Worm (Caenorhabditis elegans) whole organism, mixed stage, embryonic: ENCODE data around the gene Y73B3B.1.
"Not testable (repeated sequence)": the region's sequence is repeated elsewhere in the genome, so short reads cannot be mapped to it uniquely, and the experiment has no call there.

Experiments used
- bed-3 ChIP-seq: fragments of 200-800 bp; sonication (Bioruptor generic); optimal IDR thresholded peaks from 3 replicates; lab custom pipeline; 2018; ENCODE audit warnings: mild to moderate bottlenecking, missing genetic modification characterization, moderate library complexity, missing compliant biosample characterization
- ceh-39 ChIP-seq: fragments of 150-350 bp; optimal IDR thresholded peaks from 2 replicates; lab custom pipeline; 2014; ENCODE audit warnings: missing biosample characterization, missing genetic modification characterization
- ceh-43 ChIP-seq: fragments of 200-800 bp; sonication (Bioruptor generic); optimal IDR thresholded peaks from 2 replicates; lab custom pipeline; 2018; ENCODE audit warnings: mild to moderate bottlenecking, missing genetic modification characterization, moderate library complexity, missing compliant biosample characterization
- ces-1 ChIP-seq: fragments of 150-350 bp; optimal IDR thresholded peaks from 2 replicates; lab custom pipeline; 2014; ENCODE audit warnings: missing biosample characterization, missing genetic modification reagents, missing genetic modification characterization
- cnd-1 ChIP-seq: fragments of 200-800 bp; sonication (Bioruptor generic); optimal IDR thresholded peaks from 2 replicates; lab custom pipeline; 2018; ENCODE audit warnings: mild to moderate bottlenecking, missing genetic modification characterization, missing compliant biosample characterization
- drap-1 ChIP-seq: fragments of 200-800 bp; sonication (Bioruptor generic); optimal IDR thresholded peaks from 3 replicates; lab custom pipeline; 2018; ENCODE audit warnings: mild to moderate bottlenecking, missing genetic modification characterization, missing compliant biosample characterization
- flh-1 ChIP-seq: fragments of 200-800 bp; sonication (Bioruptor generic); optimal IDR thresholded peaks from 2 replicates; lab custom pipeline; 2018; ENCODE audit warnings: mild to moderate bottlenecking, missing genetic modification characterization, moderate library complexity, missing compliant biosample characterization
- lin-13 ChIP-seq: fragments of 150-350 bp; optimal IDR thresholded peaks from 2 replicates; lab custom pipeline; 2014; ENCODE audit warnings: missing biosample characterization, missing genetic modification characterization
- lin-32 ChIP-seq: fragments of 200-800 bp; sonication (Bioruptor generic); optimal IDR thresholded peaks from 2 replicates; lab custom pipeline; 2018; ENCODE audit warnings: mild to moderate bottlenecking, missing genetic modification characterization, missing compliant biosample characterization
- lsy-2 ChIP-seq: fragments of 150-350 bp; optimal IDR thresholded peaks from 2 replicates; lab custom pipeline; 2014; ENCODE audit warnings: missing biosample characterization, missing genetic modification characterization
- mab-5 ChIP-seq: fragments of 150-350 bp; optimal IDR thresholded peaks from 2 replicates; lab custom pipeline; 2014; ENCODE audit warnings: missing biosample characterization, missing genetic modification characterization
- mep-1 ChIP-seq: fragments of 150-350 bp; optimal IDR thresholded peaks from 2 replicates; lab custom pipeline; 2017; ENCODE audit warnings: missing biosample characterization, missing genetic modification reagents, missing genetic modification characterization, inconsistent platforms
- mls-2 ChIP-seq: sonication (generic microtip); optimal IDR thresholded peaks from 2 replicates; lab custom pipeline; 2016; ENCODE audit warnings: mild to moderate bottlenecking, missing genetic modification characterization, moderate library complexity, missing compliant biosample characterization
- nhr-12 ChIP-seq: fragments of 150-350 bp; optimal IDR thresholded peaks from 2 replicates; lab custom pipeline; 2014; ENCODE audit warnings: missing biosample characterization, missing genetic modification characterization
- nhr-2 ChIP-seq: fragments of 150-350 bp; optimal IDR thresholded peaks from 2 replicates; lab custom pipeline; 2014; ENCODE audit warnings: missing biosample characterization, missing genetic modification characterization
- pha-4 ChIP-seq: fragments of 150-350 bp; optimal IDR thresholded peaks from 2 replicates; lab custom pipeline; 2018; ENCODE audit warnings: missing biosample characterization, missing genetic modification reagents, missing genetic modification characterization
- sem-2 ChIP-seq: fragments of 200-800 bp; sonication (Bioruptor generic); optimal IDR thresholded peaks from 2 replicates; lab custom pipeline; 2018; ENCODE audit warnings: mild to moderate bottlenecking, missing genetic modification characterization, missing compliant biosample characterization
- snpc-4 ChIP-seq: fragments of 150-350 bp; optimal IDR thresholded peaks from 2 replicates; lab custom pipeline; 2014; ENCODE audit warnings: missing biosample characterization, missing genetic modification characterization
- sptf-1 ChIP-seq: sonication (generic microtip); optimal IDR thresholded peaks from 2 replicates; lab custom pipeline; 2017; ENCODE audit warnings: mild to moderate bottlenecking, missing genetic modification characterization, moderate library complexity, missing compliant biosample characterization
- unc-120 ChIP-seq: sonication (generic microtip); optimal IDR thresholded peaks from 2 replicates; lab custom pipeline; 2017; ENCODE audit warnings: missing genetic modification characterization, missing compliant biosample characterization; ENCODE audit not compliant: poor library complexity, severe bottlenecking
- zip-8 ChIP-seq: fragments of 150-350 bp; optimal IDR thresholded peaks from 2 replicates; lab custom pipeline; 2014; ENCODE audit warnings: missing biosample characterization, missing genetic modification characterization

The Y73B3B.1 gene

ce11 chrX:182119-182741, 28.8 kb downstream of the Y73B3B.1 start, which contains the start of the genes T08D2.6 and chkr-1:
Gene T08D2.6 (minus strand): TSS chrX:182169.
Gene chkr-1 (plus strand): TSS chrX:182691.
- not testable (repeated sequence) for TF ChIP-seq drap-1 (GFP tag; lab: Kevin White, UChicago); sptf-1 (tag; lab: Kevin White, UChicago); nhr-2 (tag; lab: Kevin White, UChicago)

ce11 chrX:177075-177474, 34.0 kb downstream of the Y73B3B.1 start, which contains the start of the genes T08D2.5 and T08D2.4:
Gene T08D2.5 (plus strand): TSS chrX:177375.
Gene T08D2.4 (plus strand): TSS chrX:177396.
- TF ChIP-seq unc-120 (tag; lab: Kevin White, UChicago) (no peak), bed-3 (GFP tag; lab: Kevin White, UChicago) (no peak), ceh-43 (GFP tag; lab: Kevin White, UChicago) (no peak), nhr-2 (tag; lab: Kevin White, UChicago) (no peak), pha-4 (tag; lab: Kevin White, UChicago) (no peak), lsy-2 (tag; lab: Kevin White, UChicago) (no peak), sem-2 (no peak), cnd-1 (tag; lab: Kevin White, UChicago) (no peak), ces-1 (GFP tag; lab: Kevin White, UChicago) (no peak), snpc-4 (tag; lab: Kevin White, UChicago) (no peak), drap-1 (GFP tag; lab: Kevin White, UChicago) (no peak), mls-2 (tag; lab: Kevin White, UChicago) (no peak), zip-8 (tag; lab: Kevin White, UChicago) (no peak), ceh-39 (no peak), flh-1 (GFP tag; lab: Kevin White, UChicago) (no peak), lin-32 (GFP tag; lab: Kevin White, UChicago) (no peak), lin-13 (tag; lab: Kevin White, UChicago) (no peak), mep-1 (tag; lab: Kevin White, UChicago) (no peak)

- TF ChIP-seq nhr-12 (tag; lab: Kevin White, UChicago); mab-5; bed-3 (GFP tag; lab: Kevin White, UChicago): not testable (repeated sequence)
Measured at ce11 chrX:163034-163433, 48.0 kb downstream of the Y73B3B.1 start, which contains the start of gene tmed-12. Gene tmed-12 (minus strand): TSS chrX:163134.
